Fruit fly (Drosophila melanogaster): ENCODE measurements around the gene Rad9.

DNA sequence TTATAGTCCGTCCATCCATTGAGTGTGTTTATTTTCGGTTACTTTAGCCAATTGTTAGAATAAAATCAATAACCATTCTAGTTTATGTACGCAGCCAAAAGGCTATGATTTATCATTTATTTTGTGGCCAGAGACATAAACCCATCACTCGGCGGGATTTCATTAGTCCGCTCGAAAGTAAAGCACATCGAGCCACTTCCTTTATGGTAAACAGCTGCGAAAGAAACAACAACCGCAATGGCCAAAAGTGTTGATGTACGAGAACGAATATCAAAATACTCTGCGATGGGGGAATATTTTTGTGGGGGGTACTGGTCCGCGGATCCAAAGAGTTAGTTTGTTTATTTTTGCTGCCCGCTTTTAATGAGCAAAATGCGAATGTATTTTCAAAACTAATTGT lies 9.3 kb upstream of the Rad9 start:
- TF ChIP-seq sv (GFP tag; optimal IDR thresholded peaks at IDR 0.05) (no peak), h (GFP tag; optimal IDR thresholded peaks at IDR 0.05) (no peak), Dfd (GFP tag; optimal IDR thresholded peaks at IDR 0.05) (no peak), N (GFP tag; optimal IDR thresholded peaks at IDR 0.05) (no peak), br (GFP tag; optimal IDR thresholded peaks at IDR 0.05) (no peak), Hnf4 (GFP tag; optimal IDR thresholded peaks at IDR 0.05) (no peak), CG9705 (GFP tag; optimal IDR thresholded peaks at IDR 0.05) (no peak), pan (optimal IDR thresholded peaks at IDR 0.05) (no peak), Myc (optimal IDR thresholded peaks at IDR 0.05) (no peak), Abd-B (GFP tag; optimal IDR thresholded peaks at IDR 0.05) (no peak)
